Fruit fly (Drosophila melanogaster): ENCODE results near the gene r-l.

The r-l gene

dm6 chr3R:21091500-21091899 lies 18.4 kb upstream of the r-l start:
- TF ChIP-seq CG4496 (GFP tag; IDR thresholded peaks at IDR 0.05) = peak; percentile 40; the same call in 1 of the 3 replicates
- no peak for TF ChIP-seq EcR (GFP tag; optimal IDR thresholded peaks at IDR 0.05)

- TF ChIP-seq EcR (GFP tag; optimal IDR thresholded peaks at IDR 0.05) = peak; percentile 62
- TF ChIP-seq gl (tag; optimal IDR thresholded peaks at IDR 0.05) = no peak
- TF ChIP-seq CG13204 (GFP tag; optimal IDR thresholded peaks at IDR 0.05) = peak; percentile 20
Measured at dm6 chr3R:21090230-21091021, 17.3 kb upstream of the r-l start.

- TF ChIP-seq CG32121 (GFP tag; IDR thresholded peaks at IDR 0.05) (peak; percentile 29; the same call in 1 of the 2 replicates), EcR (GFP tag; optimal IDR thresholded peaks at IDR 0.05) (no peak), CG34367 (tag; optimal IDR thresholded peaks at IDR 0.05) (peak; percentile 41), CG8159 (tag; optimal IDR thresholded peaks at IDR 0.05) (peak; percentile 32), fd96Ca (GFP tag; IDR thresholded peaks at IDR 0.05) (peak; percentile 42; the same call in 1 of the 3 replicates), gl (tag; optimal IDR thresholded peaks at IDR 0.05) (peak; percentile 12), D1 (tag; optimal IDR thresholded peaks at IDR 0.05) (no peak), Pif1A (GFP tag; optimal IDR thresholded peaks at IDR 0.05) (peak; percentile 60), CG10348 (GFP tag; IDR thresholded peaks at IDR 0.05) (no peak), Snoo (tag; optimal IDR thresholded peaks at IDR 0.05) (peak; percentile 43), CG14655 (GFP tag; optimal IDR thresholded peaks at IDR 0.05) (no peak), CG9948 (tag; optimal IDR thresholded peaks at IDR 0.05) (no peak), CG13204 (GFP tag; optimal IDR thresholded peaks at IDR 0.05) (no peak), CG15710 (tag; optimal IDR thresholded peaks at IDR 0.05) (no peak), Pif1B (GFP tag; optimal IDR thresholded peaks at IDR 0.05) (peak; percentile 64), Ets98B (GFP tag; IDR thresholded peaks at IDR 0.05) (peak; percentile 27; the same call in 1 of the 2 replicates), CG12605 (GFP tag; IDR thresholded peaks at IDR 0.05) (0 out of 2 replicates have a peak, but pooled peaks have one; percentile 31), CG8301 (tag; optimal IDR thresholded peaks at IDR 0.05) (no peak), CG4496 (GFP tag; IDR thresholded peaks at IDR 0.05) (peak; percentile 54; the same call in 1 of the 3 replicates)
Measured at dm6 chr3R:21089416-21089815, 16.3 kb upstream of the r-l start.

dm6 chr3R:21084979-21085378 lies 11.9 kb upstream of the r-l start:
- TF ChIP-seq D1 (tag; optimal IDR thresholded peaks at IDR 0.05) = no peak
- TF ChIP-seq CG8301 (tag; optimal IDR thresholded peaks at IDR 0.05) = no peak
- TF ChIP-seq EcR (GFP tag; optimal IDR thresholded peaks at IDR 0.05) = peak; percentile 87

dm6 chr3R:21080876-21081586 lies 7.9 kb upstream of the r-l start, which contains the start of gene HHEX:
Gene HHEX (minus strand): TSS chr3R:21080926.
- TF ChIP-seq CG34367 (tag; optimal IDR thresholded peaks at IDR 0.05) = no peak
- TF ChIP-seq CG8159 (tag; optimal IDR thresholded peaks at IDR 0.05) = no peak
- TF ChIP-seq Snoo (tag; optimal IDR thresholded peaks at IDR 0.05) = no peak
- no peak for TF ChIP-seq Pif1B (GFP tag; optimal IDR thresholded peaks at IDR 0.05)
- TF ChIP-seq CG13204 (GFP tag; optimal IDR thresholded peaks at IDR 0.05) = no peak

- TF ChIP-seq CG14655 (GFP tag; optimal IDR thresholded peaks at IDR 0.05) = no peak
- no peak for TF ChIP-seq CG8159 (tag; optimal IDR thresholded peaks at IDR 0.05)
- no peak for TF ChIP-seq gl (tag; optimal IDR thresholded peaks at IDR 0.05)
- no peak for TF ChIP-seq CG13204 (GFP tag; optimal IDR thresholded peaks at IDR 0.05)
- TF ChIP-seq CG4496 (GFP tag; IDR thresholded peaks at IDR 0.05) = no peak
- no peak for TF ChIP-seq CG8301 (tag; optimal IDR thresholded peaks at IDR 0.05)
- no peak for TF ChIP-seq CG34367 (tag; optimal IDR thresholded peaks at IDR 0.05)
- TF ChIP-seq Pif1A (GFP tag; optimal IDR thresholded peaks at IDR 0.05) = no peak
- TF ChIP-seq CG10348 (GFP tag; IDR thresholded peaks at IDR 0.05) = no peak
- no peak for TF ChIP-seq CG17806 (tag; optimal IDR thresholded peaks at IDR 0.05)
- no peak for TF ChIP-seq D1 (tag; optimal IDR thresholded peaks at IDR 0.05)
Measured at dm6 chr3R:21078958-21079357, 5.8 kb upstream of the r-l start.

dm6 chr3R:21078211-21078610 lies 5.1 kb upstream of the r-l start:
- TF ChIP-seq CG14655 (GFP tag; optimal IDR thresholded peaks at IDR 0.05) (no peak), CG9948 (tag; optimal IDR thresholded peaks at IDR 0.05) (no peak), CG13204 (GFP tag; optimal IDR thresholded peaks at IDR 0.05) (no peak), CG17806 (tag; optimal IDR thresholded peaks at IDR 0.05) (no peak), Pif1B (GFP tag; optimal IDR thresholded peaks at IDR 0.05) (no peak), CG15710 (tag; optimal IDR thresholded peaks at IDR 0.05) (no peak), CG10348 (GFP tag; IDR thresholded peaks at IDR 0.05) (no peak), CG8159 (tag; optimal IDR thresholded peaks at IDR 0.05) (no peak), CG32121 (GFP tag; IDR thresholded peaks at IDR 0.05) (no peak), Snoo (tag; optimal IDR thresholded peaks at IDR 0.05) (no peak), CG12605 (GFP tag; IDR thresholded peaks at IDR 0.05) (no peak)
